Fruit fly (Drosophila melanogaster): ENCODE measurements around the gene ppk10.

Gene ppk10

dm6 chr2L:10413251-10414127 lies 38.7 kb downstream of the ppk10 start, which contains the start of the genes CG5355 and Klp31E (continued):
- TF ChIP-seq esg (GFP tag; conservative IDR thresholded peaks at IDR 0.05) (peak; percentile 58), chinmo (GFP tag; IDR thresholded peaks at IDR 0.05; ENCODE audit: partially characterized antibody) (peak; percentile 70; the same call in 1 of the 4 replicates), Oaz (GFP tag; IDR thresholded peaks at IDR 0.05) (0 out of 2 replicates have a peak, but pooled peaks have one; percentile 46), CG9876 (GFP tag; optimal IDR thresholded peaks at IDR 0.05) (no peak), twi (tag; optimal IDR thresholded peaks at IDR 0.05) (peak; percentile 69), E2f2 (GFP tag; IDR thresholded peaks at IDR 0.05) (no peak; the same call in 1 of the 2 replicates), YL-1 (GFP tag; optimal IDR thresholded peaks at IDR 0.05) (peak; percentile 41), CG16863 (GFP tag; optimal IDR thresholded peaks at IDR 0.05) (peak; percentile 52), ara (GFP tag; IDR thresholded peaks at IDR 0.05) (peak; percentile 72), HLH4C (GFP tag; IDR thresholded peaks at IDR 0.05; ENCODE audit: partially characterized antibody) (peak; percentile 65), slou (GFP tag; optimal IDR thresholded peaks at IDR 0.05) (peak; percentile 12), pfk (GFP tag; optimal IDR thresholded peaks at IDR 0.05) (peak; percentile 41), CG16779 (GFP tag; IDR thresholded peaks at IDR 0.05) (no peak), C15 (GFP tag; IDR thresholded peaks at IDR 0.05) (no peak), pita (GFP tag; optimal IDR thresholded peaks at IDR 0.05) (no peak), Atf6 (GFP tag; IDR thresholded peaks at IDR 0.05) (peak; percentile 62), nerfin-1 (tag; optimal IDR thresholded peaks at IDR 0.05) (peak; percentile 31), vnd (GFP tag; IDR thresholded peaks at IDR 0.05; ENCODE audit: partially characterized antibody) (peak; percentile 65), HmgZ (tag; optimal IDR thresholded peaks at IDR 0.05) (peak; percentile 25), CG17359 (tag; optimal IDR thresholded peaks at IDR 0.05) (peak; percentile 56), p53 (GFP tag; optimal IDR thresholded peaks at IDR 0.05) (no peak), CG10462 (GFP tag; optimal IDR thresholded peaks at IDR 0.05) (peak; percentile 24), prd (optimal IDR thresholded peaks at IDR 0.05) (no peak), prd (GFP tag; IDR thresholded peaks at IDR 0.05) (peak; percentile 73), CG2678 (tag; optimal IDR thresholded peaks at IDR 0.05) (no peak), CG14014 (GFP tag; IDR thresholded peaks at IDR 0.05) (no peak), Fer3 (tag; optimal IDR thresholded peaks at IDR 0.05) (peak; percentile 49), chif (GFP tag; optimal IDR thresholded peaks at IDR 0.05) (peak; percentile 7 to 41), Ets65A (GFP tag) (peak; percentile 72), CG15601 (tag; optimal IDR thresholded peaks at IDR 0.05) (peak; percentile 73), grau (tag; optimal IDR thresholded peaks at IDR 0.05) (peak; percentile 79), CG34376 (GFP tag; optimal IDR thresholded peaks at IDR 0.05) (no peak), sisA (GFP tag; IDR thresholded peaks at IDR 0.05) (no peak), hb (GFP tag; IDR thresholded peaks at IDR 0.05; ENCODE audit: partially characterized antibody) (no peak), fd3F (GFP tag; optimal IDR thresholded peaks at IDR 0.05) (peak; percentile 64), CG18619 (GFP tag; optimal IDR thresholded peaks at IDR 0.05) (peak; percentile 75), Meics (GFP tag; optimal IDR thresholded peaks at IDR 0.05) (peak; percentile 80), Hmr (GFP tag; optimal IDR thresholded peaks at IDR 0.05) (no peak), Ravus (GFP tag; IDR thresholded peaks at IDR 0.05) (no peak), CG7928 (GFP tag; optimal IDR thresholded peaks at IDR 0.05) (no peak), HLH3B (GFP tag; IDR thresholded peaks at IDR 0.05) (no peak), H15 (GFP tag; IDR thresholded peaks at IDR 0.05) (no peak), CG8281 (tag; optimal IDR thresholded peaks at IDR 0.05) (no peak), sug (tag; optimal IDR thresholded peaks at IDR 0.05) (peak; percentile 73), CG1529 (GFP tag; optimal IDR thresholded peaks at IDR 0.05) (peak; percentile 1), bbx (GFP tag; IDR thresholded peaks at IDR 0.05; ENCODE audit: partially characterized antibody) (peak; percentile 76), CG1832 (GFP tag; optimal IDR thresholded peaks at IDR 0.05) (no peak), CG10321 (GFP tag; IDR thresholded peaks at IDR 0.05) (no peak), zen2 (GFP tag; IDR thresholded peaks at IDR 0.05; ENCODE audit: partially characterized antibody) (peak; percentile 63; the same call in 2 of the 3 replicates)

Data from whole organism, embryonic.